Worm (Caenorhabditis elegans): Measurements from ENCODE around the gene C17A2.7.

The C17A2.7 gene

DNA sequence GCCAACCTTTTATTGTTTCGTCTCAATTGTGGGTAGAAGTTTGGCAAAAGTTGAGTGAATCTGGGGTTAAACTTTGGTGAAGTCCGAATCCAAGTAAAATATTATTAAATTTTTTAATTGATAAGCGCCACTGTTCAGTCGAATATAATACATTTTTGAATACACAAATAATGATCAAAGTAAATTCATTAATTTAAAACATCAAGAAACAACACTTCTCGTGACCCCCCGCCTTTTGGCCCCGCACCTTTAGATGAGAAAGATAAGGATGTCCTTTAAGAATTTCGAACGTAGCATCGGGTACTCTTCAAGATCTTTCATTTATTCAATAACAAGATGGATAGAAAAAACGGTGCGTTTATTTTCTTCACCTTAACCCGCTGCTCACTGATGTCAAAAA, 9.4 kb upstream of the C17A2.7 start, which contains the start of gene nhr-257:
Gene nhr-257, plus strand, starts transcription at position 301 of the 400 bp plus-strand sequence.
- TF ChIP-seq Y105C5A.15 (GFP tag; IDR thresholded peaks at IDR 0.05) (no peak), gei-8 (GFP tag; optimal IDR thresholded peaks at IDR 0.05) (no peak), F37D6.2 (tag; optimal IDR thresholded peaks at IDR 0.05) (no peak)

DNA sequence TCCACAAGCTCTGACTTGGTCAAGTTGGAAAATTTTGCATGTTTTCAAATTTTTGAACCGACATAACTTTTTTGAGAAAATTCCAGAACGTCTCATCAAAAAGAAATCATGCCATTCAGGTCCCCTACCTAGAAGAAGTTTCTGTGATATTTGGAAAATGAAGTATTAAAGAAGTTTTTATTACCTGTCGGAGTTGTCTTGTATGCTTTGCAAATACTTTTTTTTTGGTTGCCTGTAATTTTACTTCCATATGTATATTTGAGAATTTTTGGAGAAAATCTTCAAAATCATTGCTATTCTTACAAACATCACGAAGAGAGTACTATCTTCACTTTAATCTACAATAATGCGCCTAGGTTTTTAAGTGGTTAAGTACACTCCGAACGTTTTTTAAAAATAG, 7.5 kb upstream of the C17A2.7 start, which contains the start of gene nhr-72:
Gene nhr-72, minus strand, starts transcription at position 101 of the 400 bp plus-strand sequence.
- TF ChIP-seq Y75B8A.6 (GFP tag; IDR thresholded peaks at IDR 0.05) (no peak), nhr-6 (tag; optimal IDR thresholded peaks at IDR 0.05) (no peak), T26A8.4 (GFP tag; IDR thresholded peaks at IDR 0.05) (no peak), daf-12 (tag; optimal IDR thresholded peaks at IDR 0.05) (no peak)

DNA sequence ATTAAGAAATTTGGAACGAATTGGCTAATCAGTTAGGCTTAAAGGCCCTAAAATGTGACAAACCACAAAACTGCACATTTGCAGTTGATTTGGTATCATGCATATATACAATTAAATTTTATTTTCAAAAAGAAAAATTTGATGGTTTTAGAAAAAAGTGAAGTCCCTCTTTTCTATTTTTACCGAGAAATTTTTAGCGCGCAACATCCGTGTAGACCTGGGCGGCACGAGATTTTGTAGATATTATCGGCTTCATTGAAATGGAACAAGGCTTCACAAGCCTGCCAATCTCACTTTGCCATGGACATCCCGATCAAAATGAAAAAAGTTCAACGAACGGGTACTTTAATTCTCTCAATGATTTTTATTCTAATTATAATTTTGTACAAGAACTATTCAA, 2.8 kb upstream of the C17A2.7 start, which contains the start of gene C17A2.2:
Gene C17A2.2, plus strand, starts transcription at position 301 of the 400 bp plus-strand sequence.
- no peak for TF ChIP-seq egl-27 (tag; optimal IDR thresholded peaks at IDR 0.05)
- TF ChIP-seq madf-9 (GFP tag; conservative IDR thresholded peaks at IDR 0.05): no peak
- no peak for TF ChIP-seq lin-29 (GFP tag; IDR thresholded peaks at IDR 0.05)
- TF ChIP-seq Y105C5A.15 (GFP tag; IDR thresholded peaks at IDR 0.05): no peak
- peak in 1 of 2 experiments; percentile 69 for TF ChIP-seq unc-62 (GFP tag; optimal IDR thresholded peaks at IDR 0.05 in 1 of 2)
- TF ChIP-seq unc-62 (tag; optimal IDR thresholded peaks at IDR 0.05): no peak
- TF ChIP-seq lir-3 (tag; optimal IDR thresholded peaks at IDR 0.05): no peak

DNA sequence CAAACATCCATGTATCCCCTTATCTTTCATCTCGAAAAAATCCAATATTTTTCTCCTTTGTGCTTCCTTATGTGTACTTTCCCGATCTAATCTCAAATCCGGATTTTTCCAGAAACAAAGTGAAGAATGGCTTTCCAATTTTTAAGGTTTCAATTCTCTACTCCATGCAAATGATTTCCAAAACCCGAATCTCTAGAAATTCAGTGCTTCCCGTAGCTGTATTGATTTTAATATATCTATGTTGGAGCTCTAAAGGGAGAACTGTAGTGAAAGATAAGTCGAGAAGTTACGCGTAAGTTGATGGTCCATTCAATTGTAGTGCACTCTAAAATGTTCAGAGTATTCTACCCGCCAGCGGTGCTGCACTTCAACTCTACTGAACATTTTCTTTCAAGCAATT, 3.6 kb downstream of the C17A2.7 start, which contains the start of gene C17A2.4:
Gene C17A2.4, plus strand, starts transcription at position 301 of the 400 bp plus-strand sequence.
- TF ChIP-seq aha-1 (tag) (peak; percentile 10), nhr-76 (tag; optimal IDR thresholded peaks at IDR 0.05) (no peak)

DNA sequence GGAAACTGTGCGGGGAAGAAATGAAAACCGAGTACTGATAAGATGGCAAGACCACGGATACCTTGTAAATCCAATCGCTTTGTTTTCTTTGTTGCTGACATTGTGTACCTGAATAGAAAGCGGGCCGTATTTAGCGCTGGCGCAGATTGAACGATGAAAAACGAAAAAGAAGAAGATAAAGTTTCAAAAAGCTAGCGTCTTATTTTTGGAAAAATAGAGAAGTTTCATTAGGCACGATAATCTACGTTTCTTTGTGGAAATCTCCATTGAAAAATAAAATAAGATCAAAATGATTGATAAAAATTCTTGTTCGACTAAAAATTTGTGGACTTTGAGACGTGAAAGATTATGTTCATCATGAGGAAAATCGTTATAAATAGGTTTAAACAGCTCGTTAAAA, 7.3 kb downstream of the C17A2.7 start, which contains the start of gene oac-4:
Gene oac-4, minus strand, starts transcription at position 101 of the 400 bp plus-strand sequence.
- TF ChIP-seq ctbp-1 (GFP tag; IDR thresholded peaks at IDR 0.05) (0 out of 2 replicates have a peak, but pooled peaks have one; percentile 6), mxl-2 (GFP tag; conservative IDR thresholded peaks at IDR 0.05) (no peak), nhr-42 (GFP tag; IDR thresholded peaks at IDR 0.05) (no peak), lin-39 (tag; optimal IDR thresholded peaks at IDR 0.05) (no peak), ZK546.5 (tag; optimal IDR thresholded peaks at IDR 0.05) (no peak), Y48G9A.11 (GFP tag; IDR thresholded peaks at IDR 0.05) (no peak), madf-5 (GFP tag; IDR thresholded peaks at IDR 0.05) (no peak), zfp-3 (GFP tag; conservative IDR thresholded peaks at IDR 0.05) (no peak), F37D6.2 (tag; optimal IDR thresholded peaks at IDR 0.05) (no peak)

DNA sequence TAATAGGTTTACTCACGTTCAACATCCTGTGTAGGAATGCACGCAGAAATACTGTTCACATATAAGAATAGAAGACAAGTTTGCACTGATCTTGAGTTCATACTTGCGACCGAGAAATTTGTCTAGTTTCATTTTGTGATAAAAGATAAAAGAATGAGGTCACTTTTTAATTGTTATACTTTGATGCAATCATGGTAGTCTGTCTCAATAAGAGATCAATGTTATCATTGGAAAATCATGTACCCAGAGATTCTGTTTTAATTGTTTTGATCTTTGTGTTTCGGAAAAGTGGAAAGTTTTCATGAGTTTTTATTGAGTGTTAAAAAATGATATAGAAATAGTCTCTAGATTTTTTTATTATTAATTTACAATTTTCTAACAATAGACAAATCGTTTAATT, 10.8 kb downstream of the C17A2.7 start, which contains the start of gene F54D10.9:
Gene F54D10.9, minus strand, starts transcription at position 101 of the 400 bp plus-strand sequence.
- TF ChIP-seq pqm-1 (tag; optimal IDR thresholded peaks at IDR 0.05) (no peak), ztf-11 (tag; optimal IDR thresholded peaks at IDR 0.05) (no peak), ctbp-1 (GFP tag; IDR thresholded peaks at IDR 0.05) (no peak), nhr-76 (tag; optimal IDR thresholded peaks at IDR 0.05) (no peak), nhr-11 (tag; optimal IDR thresholded peaks at IDR 0.05) (no peak), Y5F2A.4 (GFP tag; optimal IDR thresholded peaks at IDR 0.05) (no peak), nhr-28 (tag; optimal IDR thresholded peaks at IDR 0.05) (no peak), ztf-7 (tag; optimal IDR thresholded peaks at IDR 0.05) (no peak), egl-43 (GFP tag; IDR thresholded peaks at IDR 0.05) (no peak), mdl-1 (tag; optimal IDR thresholded peaks at IDR 0.05) (no peak), zfp-3 (GFP tag; conservative IDR thresholded peaks at IDR 0.05) (no peak), rbr-2 (tag; optimal IDR thresholded peaks at IDR 0.05) (no peak), fkh-10 (GFP tag; optimal IDR thresholded peaks at IDR 0.05) (no peak), egl-27 (tag; optimal IDR thresholded peaks at IDR 0.05) (no peak), nhr-111 (GFP tag; optimal IDR thresholded peaks at IDR 0.05) (no peak), lin-29 (GFP tag; IDR thresholded peaks at IDR 0.05) (no peak), dmd-8 (GFP tag; IDR thresholded peaks at IDR 0.05) (no peak), tra-1 (GFP tag; IDR thresholded peaks at IDR 0.05) (no peak)

All from whole organism, L4 larva.